Worm (Caenorhabditis elegans) whole organism, L4 larva: Measurements from ENCODE around the gene M04G7.2.

Experiments used
- D1046.2 ChIP-seq: fragments of 200-800 bp; sonication (Bioruptor generic); IDR thresholded peaks from 2 replicates; pipeline ENCODE4 v1.3.6; 2022; ENCODE audit warnings: missing genetic modification characterization, missing compliant biosample characterization
- F26F4.8 ChIP-seq: fragments of 200-800 bp; sonication (Bioruptor generic); conservative IDR thresholded peaks from 2 replicates; pipeline ENCODE4 v1.3.6; 2022; ENCODE audit warnings: missing genetic modification characterization, missing compliant biosample characterization
- F44E2.7 ChIP-seq: fragments of 200-800 bp; sonication (Bioruptor generic); IDR thresholded peaks from 2 replicates; pipeline ENCODE4 v2.1.2; 2022; ENCODE audit warnings: missing genetic modification characterization, missing compliant biosample characterization
- F49E8.2 ChIP-seq: sonication (generic microtip); optimal IDR thresholded peaks from 2 replicates; lab custom pipeline; 2016; ENCODE audit warnings: missing compliant biosample characterization, mild to moderate bottlenecking, missing genetic modification characterization, borderline replicate concordance
- T20F7.1 ChIP-seq: fragments of 200-800 bp; sonication (Bioruptor generic); optimal IDR thresholded peaks from 2 replicates; lab custom pipeline; 2018; ENCODE audit warnings: mild to moderate bottlenecking, missing genetic modification characterization, missing compliant biosample characterization
- T26A8.4 ChIP-seq: fragments of 200-800 bp; sonication (Bioruptor generic); IDR thresholded peaks from 2 replicates; pipeline ENCODE4 v1.3.6; 2022; ENCODE audit warnings: missing genetic modification characterization, missing compliant biosample characterization
- Y5F2A.4 ChIP-seq: fragments of 200-800 bp; sonication (Bioruptor generic); optimal IDR thresholded peaks from 2 replicates; lab custom pipeline; 2018; ENCODE audit warnings: mild to moderate bottlenecking, missing genetic modification characterization, missing compliant biosample characterization
- aha-1 ChIP-seq: fragments of 150-350 bp; peaks from one replicate; lab custom pipeline; 2014; ENCODE audit warnings: missing biosample characterization, missing genetic modification characterization
- attf-4 ChIP-seq: sonication (generic microtip); optimal IDR thresholded peaks from 3 replicates; lab custom pipeline; 2017; ENCODE audit warnings: missing biosample characterization, missing genetic modification characterization
- ceh-44 ChIP-seq: fragments of 200-800 bp; sonication (Bioruptor generic); IDR thresholded peaks from 2 replicates; pipeline ENCODE4 v1.3.6; 2022; ENCODE audit warnings: missing genetic modification reagents, missing genetic modification characterization, missing compliant biosample characterization
- ceh-82 ChIP-seq: sonication (generic microtip); optimal IDR thresholded peaks from 2 replicates; lab custom pipeline; 2017; ENCODE audit warnings: missing biosample characterization, missing genetic modification characterization
- egl-27 ChIP-seq: sonication (generic microtip); optimal IDR thresholded peaks from 3 replicates; lab custom pipeline; 2017; ENCODE audit warnings: missing biosample characterization, missing genetic modification reagents, missing genetic modification characterization
- gei-8 ChIP-seq: fragments of 200-800 bp; sonication (Bioruptor generic); optimal IDR thresholded peaks from 2 replicates; lab custom pipeline; 2018; ENCODE audit warnings: mild to moderate bottlenecking, missing genetic modification characterization, missing compliant biosample characterization
- hif-1 ChIP-seq, 2 experiments: sonication (generic microtip); optimal IDR thresholded peaks; 2 replicates each; lab custom pipeline; 2016 to 2017; ENCODE audit warnings: missing compliant biosample characterization in 2 of 2, missing genetic modification characterization in 2 of 2, missing genetic modification reagents in 2 of 2, missing genotype in 2 of 2, mild to moderate bottlenecking in 1 of 2
- lim-7 ChIP-seq: fragments of 200-800 bp; sonication (Bioruptor generic); IDR thresholded peaks from 2 replicates; pipeline ENCODE4 v1.3.6; 2022; ENCODE audit warnings: missing genetic modification characterization, missing compliant biosample characterization
- lin-13 ChIP-seq: fragments of 150-350 bp; optimal IDR thresholded peaks from 2 replicates; lab custom pipeline; 2014; ENCODE audit warnings: missing biosample characterization, missing genetic modification reagents, missing genetic modification characterization
- lin-38 ChIP-seq: fragments of 200-800 bp; sonication (Bioruptor generic); IDR thresholded peaks from 2 replicates; pipeline ENCODE4 v1.3.6; 2022; ENCODE audit warnings: missing genetic modification reagents, missing genetic modification characterization, missing compliant biosample characterization
- madf-5 ChIP-seq, 2 experiments: fragments of 200-800 bp; sonication (Bioruptor generic); IDR thresholded peaks; 2 replicates each; pipeline ENCODE4 v1.3.6; 2022; ENCODE audit warnings: missing compliant biosample characterization in 2 of 2, missing genetic modification characterization in 2 of 2
- mdt-29 ChIP-seq: fragments of 200-800 bp; sonication (Bioruptor generic); IDR thresholded peaks from 2 replicates; pipeline ENCODE4 v1.3.6; 2022; ENCODE audit warnings: missing genetic modification reagents, missing genetic modification characterization, missing compliant biosample characterization
- mxl-3 ChIP-seq: fragments of 200-800 bp; sonication (Bioruptor generic); optimal IDR thresholded peaks from 2 replicates; lab custom pipeline; 2018; ENCODE audit warnings: mild to moderate bottlenecking, missing genetic modification characterization, missing compliant biosample characterization
- nhr-28 ChIP-seq: fragments of 150-350 bp; optimal IDR thresholded peaks from 2 replicates; lab custom pipeline; 2014; ENCODE audit warnings: missing biosample characterization, missing genetic modification characterization
- saeg-2 ChIP-seq: fragments of 200-800 bp; sonication (Bioruptor generic); IDR thresholded peaks from 2 replicates; pipeline ENCODE4 v1.3.6; 2022; ENCODE audit warnings: missing genetic modification reagents, missing genetic modification characterization, missing compliant biosample characterization
- sdz-12 ChIP-seq: fragments of 200-800 bp; sonication (Bioruptor generic); optimal IDR thresholded peaks from 2 replicates; lab custom pipeline; 2018; ENCODE audit warnings: mild to moderate bottlenecking, missing genetic modification characterization, missing compliant biosample characterization
- set-16 ChIP-seq: fragments of 200-800 bp; sonication (Bioruptor generic); IDR thresholded peaks from 2 replicates; pipeline ENCODE4 v1.3.6; 2022; ENCODE audit warnings: missing genetic modification reagents, missing genetic modification characterization, missing compliant biosample characterization
- skn-1 ChIP-seq: fragments of 150-350 bp; optimal IDR thresholded peaks from 2 replicates; lab custom pipeline; 2014; ENCODE audit warnings: missing biosample characterization, missing genetic modification characterization
- snpc-1.2 ChIP-seq: fragments of 200-800 bp; sonication (Bioruptor generic); IDR thresholded peaks from 2 replicates; pipeline ENCODE4 v1.3.6; 2022; ENCODE audit warnings: missing genetic modification reagents, missing genetic modification characterization, missing compliant biosample characterization
- spr-1 ChIP-seq: sonication (generic microtip); optimal IDR thresholded peaks from 2 replicates; lab custom pipeline; 2016; ENCODE audit warnings: mild to moderate bottlenecking, missing genetic modification characterization, missing compliant biosample characterization
- unc-39 ChIP-seq: sonication (generic microtip); optimal IDR thresholded peaks from 2 replicates; lab custom pipeline; 2017; ENCODE audit warnings: missing biosample characterization, missing genetic modification characterization
- unc-62 ChIP-seq, 3 experiments: fragments of 150-350 bp in 1 of 3; sonication (generic microtip); optimal IDR thresholded peaks in 2 of 3; peaks in 1 of 3; 1 replicate in 1 of 3; 2 replicates in 2 of 3; lab custom pipeline; 2014 to 2017; ENCODE audit warnings: missing biosample characterization in 3 of 3, missing genetic modification characterization in 3 of 3, missing genetic modification reagents in 3 of 3, missing genotype in 1 of 3
- zfp-2 ChIP-seq: sonication (generic microtip); optimal IDR thresholded peaks from 2 replicates; lab custom pipeline; 2016; ENCODE audit warnings: mild to moderate bottlenecking, missing genetic modification characterization, missing compliant biosample characterization
- zfp-3 ChIP-seq: fragments of 200-800 bp; sonication (Bioruptor generic); conservative IDR thresholded peaks from 2 replicates; pipeline ENCODE4 v1.3.6; 2022; ENCODE audit warnings: missing genetic modification reagents, missing genetic modification characterization, missing compliant biosample characterization

The M04G7.2 gene

DNA sequence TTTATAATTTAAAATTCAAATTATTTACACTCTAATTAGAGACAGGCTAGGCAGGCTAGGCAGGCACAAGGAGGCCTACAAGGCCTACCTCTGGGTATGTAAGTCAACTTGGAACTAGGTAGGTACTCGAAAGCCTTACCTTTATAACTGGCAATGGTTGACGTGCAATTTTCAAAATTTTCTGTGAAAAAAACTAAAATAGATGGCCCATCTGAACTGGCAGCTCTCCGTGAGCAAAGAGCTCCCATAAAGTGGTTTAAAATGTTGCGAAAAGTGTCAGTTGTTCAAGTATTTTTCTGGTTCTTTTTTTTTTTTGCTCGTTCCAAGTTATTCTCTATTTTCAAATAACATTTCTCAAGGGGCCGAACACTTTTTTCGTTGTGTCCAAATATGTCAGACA, 23.2 kb upstream of the M04G7.2 start:
- no peak for TF ChIP-seq unc-39 (tag; lab: Kevin White, UChicago)
- no peak for TF ChIP-seq F26F4.8 (GFP tag; lab: Robert Waterston, UW)
- TF ChIP-seq aha-1 (tag; lab: Kevin White, UChicago): peak; percentile 70
- no peak for TF ChIP-seq mxl-3 (GFP tag; lab: Kevin White, UChicago)
- TF ChIP-seq sdz-12 (GFP tag; lab: Kevin White, UChicago): no peak
- no peak for TF ChIP-seq T20F7.1 (GFP tag; lab: Kevin White, UChicago)
- peak in 1 of 2 experiments; percentile 89 for TF ChIP-seq hif-1 (tag; optimal IDR thresholded peaks at IDR 0.05; lab: Kevin White, UChicago)
- TF ChIP-seq F44E2.7 (GFP tag; lab: Robert Waterston, UW): no peak

DNA sequence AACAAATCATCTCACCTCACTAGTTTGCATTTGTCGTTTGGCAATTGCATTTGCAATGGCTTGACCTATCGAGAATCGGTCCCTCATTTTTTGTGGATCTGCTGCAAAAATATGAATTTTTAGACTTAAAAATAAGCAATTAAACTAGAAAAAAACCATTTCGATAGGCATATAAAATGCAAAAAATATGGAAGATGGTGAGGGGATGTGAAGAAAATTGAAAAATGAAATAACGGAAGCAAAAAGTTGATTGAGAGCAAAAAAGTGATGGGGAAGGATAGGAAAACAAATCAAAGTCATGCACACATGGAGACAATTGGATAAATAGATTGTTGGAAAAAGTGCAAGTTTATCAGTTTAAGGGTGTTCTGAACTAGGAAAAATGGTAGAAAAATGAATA, 20.2 kb upstream of the M04G7.2 start, which contains the start of gene npr-37:
TSS of gene npr-37 (minus strand) at position 101 of the 400 bp plus-strand sequence.
- TF ChIP-seq ceh-44 (GFP tag; lab: Robert Waterston, UW) (no peak), aha-1 (tag; lab: Kevin White, UChicago) (peak; percentile 15)

DNA sequence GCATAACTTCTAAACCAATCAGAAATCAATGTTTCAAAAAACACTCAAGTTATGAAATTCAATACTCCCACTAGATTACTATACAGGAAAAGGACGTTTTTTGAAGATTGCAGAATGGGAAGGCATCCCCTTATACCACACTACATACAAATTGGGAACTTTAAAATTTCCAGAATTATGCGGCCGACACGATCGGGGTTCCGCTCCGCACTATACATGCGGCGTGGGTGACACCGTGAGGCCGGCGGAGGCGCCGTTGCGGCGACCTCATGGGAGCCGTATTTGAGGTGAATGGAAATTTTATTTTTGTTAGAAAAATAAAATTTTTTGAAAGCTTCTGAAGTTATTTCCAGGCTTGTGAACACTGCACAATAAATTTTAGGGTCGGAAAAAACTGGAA, 7.5 kb upstream of the M04G7.2 start:
- 0 out of 2 replicates have a peak, but pooled peaks have one; percentile 41 for TF ChIP-seq F26F4.8 (GFP tag; lab: Robert Waterston, UW)
- no peak for TF ChIP-seq skn-1 (tag; lab: Kevin White, UChicago)
- TF ChIP-seq unc-62 (GFP tag; optimal IDR thresholded peaks at IDR 0.05 in 1 of 2; lab: Kevin White, UChicago): no peak
- no peak for TF ChIP-seq unc-62 (tag; optimal IDR thresholded peaks at IDR 0.05; lab: Kevin White, UChicago)
- TF ChIP-seq zfp-3 (GFP tag; lab: Robert Waterston, UW): no peak
- no peak for TF ChIP-seq snpc-1.2 (GFP tag; lab: Robert Waterston, UW)
- no peak for TF ChIP-seq lim-7 (GFP tag; lab: Robert Waterston, UW)
- TF ChIP-seq zfp-2: no peak
- no peak for TF ChIP-seq lin-13 (GFP tag; lab: Kevin White, UChicago)

DNA sequence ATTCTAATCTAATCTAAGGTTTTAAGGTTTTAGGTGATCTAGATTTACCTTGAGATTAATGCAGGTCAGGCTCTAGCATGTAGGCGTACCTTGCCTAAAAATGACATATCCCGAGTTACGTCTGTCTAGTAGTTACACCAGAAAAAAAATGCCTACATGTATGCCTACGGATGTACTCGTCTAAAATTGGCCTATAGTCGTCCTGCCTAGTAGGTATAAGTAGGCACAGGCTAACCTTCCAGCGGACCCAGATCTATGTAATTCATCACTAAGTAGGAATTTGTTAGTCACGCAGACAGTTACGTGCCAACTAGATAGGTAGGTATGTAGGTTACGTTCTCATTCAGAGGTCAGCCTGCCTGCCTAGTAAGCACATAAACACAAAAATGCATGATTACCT, 6.5 kb upstream of the M04G7.2 start:
- TF ChIP-seq nhr-28 (tag; lab: Kevin White, UChicago): no peak
- TF ChIP-seq unc-62 (GFP tag; optimal IDR thresholded peaks at IDR 0.05 in 1 of 2; lab: Kevin White, UChicago): peak in 1 of 2 experiments; percentile 91
- no peak for TF ChIP-seq unc-62 (tag; optimal IDR thresholded peaks at IDR 0.05; lab: Kevin White, UChicago)
- TF ChIP-seq egl-27: no peak

DNA sequence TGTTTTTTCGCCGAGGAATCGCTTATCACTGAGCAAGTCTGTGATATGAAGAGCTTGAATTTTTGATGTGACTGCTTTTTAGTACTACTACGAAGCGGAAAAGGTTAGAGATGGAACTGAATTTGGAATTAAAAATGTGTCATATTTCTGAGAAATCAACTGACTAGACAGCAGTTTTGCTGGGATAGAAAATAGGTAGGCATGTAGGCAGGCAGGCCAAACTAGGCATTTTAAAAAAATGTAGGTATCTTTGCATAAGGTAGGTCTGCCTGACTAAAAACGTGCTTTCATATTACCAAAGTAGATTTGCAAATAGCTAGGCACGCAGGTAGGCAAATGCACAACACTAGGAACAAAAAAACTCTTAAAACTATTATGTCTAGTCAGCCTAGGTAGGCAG, 5.7 kb upstream of the M04G7.2 start:
- TF ChIP-seq madf-5 (GFP tag; IDR thresholded peaks at IDR 0.05; lab: Robert Waterston, UW) (no peak), unc-62 (GFP tag; optimal IDR thresholded peaks at IDR 0.05 in 1 of 2; lab: Kevin White, UChicago) (peak in 1 of 2 experiments; percentile 97), unc-62 (tag; optimal IDR thresholded peaks at IDR 0.05; lab: Kevin White, UChicago) (no peak)

DNA sequence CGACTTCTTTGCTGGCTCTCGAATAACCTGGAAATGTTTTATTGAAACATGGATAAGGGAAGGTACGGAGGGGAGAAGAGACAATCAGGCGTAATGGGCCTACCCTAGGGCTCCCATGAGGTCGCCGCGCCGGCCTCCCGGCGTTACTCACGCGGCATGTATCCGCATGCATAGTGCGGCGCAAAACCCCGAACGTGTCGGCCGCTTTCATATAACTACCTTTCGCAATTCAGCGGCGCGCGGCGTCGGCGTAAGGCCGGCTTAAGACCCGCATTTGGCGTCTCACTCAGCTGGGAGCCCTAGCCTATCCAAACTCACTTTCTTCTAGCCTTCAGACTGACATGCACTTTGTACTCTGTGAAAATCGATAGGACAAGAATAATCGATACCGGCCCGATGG, 1.2 kb upstream of the M04G7.2 start:
- TF ChIP-seq D1046.2: no peak
- TF ChIP-seq T20F7.1 (GFP tag; lab: Kevin White, UChicago): no peak
- 0 out of 2 replicates have a peak, but pooled peaks have one; percentile 55 for TF ChIP-seq saeg-2 (GFP tag; lab: Robert Waterston, UW)
- TF ChIP-seq gei-8 (GFP tag; lab: Kevin White, UChicago): no peak
- TF ChIP-seq F49E8.2 (tag; lab: Kevin White, UChicago): no peak
- TF ChIP-seq attf-4 (tag; lab: Kevin White, UChicago): no peak
- peak; percentile 80 for TF ChIP-seq set-16 (GFP tag; lab: Robert Waterston, UW)
- no peak for TF ChIP-seq ceh-82 (tag; lab: Kevin White, UChicago)
- TF ChIP-seq lin-38: no peak
- no peak for TF ChIP-seq spr-1 (tag; lab: Kevin White, UChicago)
- no peak for TF ChIP-seq F26F4.8 (GFP tag; lab: Robert Waterston, UW)
- no peak for TF ChIP-seq Y5F2A.4
- TF ChIP-seq mdt-29 (GFP tag; lab: Robert Waterston, UW): no peak
- TF ChIP-seq T26A8.4 (GFP tag; lab: Robert Waterston, UW): no peak
